Worm (Caenorhabditis elegans) whole organism, young adult: ENCODE measurements around the gene F53C11.9.

ENCODE experiments used
- B0035.1 ChIP-seq: sonication (generic microtip); optimal IDR thresholded peaks from 2 replicates; lab custom pipeline; 2016; ENCODE audit warnings: missing genetic modification characterization, mild to moderate bottlenecking, missing compliant biosample characterization, missing genotype, missing genetic modification reagents
- F10E7.11 ChIP-seq: sonication (generic microtip); optimal IDR thresholded peaks from 2 replicates; lab custom pipeline; 2017; ENCODE audit warnings: mild to moderate bottlenecking, missing genetic modification characterization, moderate library complexity, missing compliant biosample characterization
- F22D6.2 ChIP-seq: sonication (generic microtip); optimal IDR thresholded peaks from 2 replicates; lab custom pipeline; 2016; ENCODE audit warnings: mild to moderate bottlenecking, missing genetic modification characterization, missing compliant biosample characterization
- F57C9.4 ChIP-seq: sonication (generic microtip); optimal IDR thresholded peaks from 2 replicates; lab custom pipeline; 2017; ENCODE audit warnings: mild to moderate bottlenecking, missing genetic modification characterization, missing compliant biosample characterization
- K11D2.4 ChIP-seq: fragments of 200-800 bp; sonication (Bioruptor generic); IDR thresholded peaks from 2 replicates; pipeline ENCODE4 v1.3.6; 2022; ENCODE audit warnings: missing genetic modification reagents, missing genetic modification characterization, missing compliant biosample characterization
- Y95B8A.8 ChIP-seq: fragments of 200-800 bp; sonication (Bioruptor generic); IDR thresholded peaks from 2 replicates; pipeline ENCODE4 v1.3.6; 2022; ENCODE audit warnings: missing genetic modification reagents, missing genetic modification characterization, missing compliant biosample characterization
- ZK185.1 ChIP-seq: sonication (generic microtip); optimal IDR thresholded peaks from 2 replicates; lab custom pipeline; 2016; ENCODE audit warnings: mild to moderate bottlenecking, missing genetic modification characterization, missing compliant biosample characterization; ENCODE audit not compliant: poor library complexity, severe bottlenecking
- ama-1 ChIP-seq, 3 experiments: fragments of 150-350 bp in 1 of 3; sonication (generic microtip) in 2 of 3; optimal IDR thresholded peaks; 2 replicates each; lab custom pipeline; 2014 to 2018; ENCODE audit warnings: missing biosample characterization in 2 of 3, missing genetic modification characterization in 2 of 3, missing genetic modification reagents in 2 of 3
- aptf-3 ChIP-seq: fragments of 200-800 bp; sonication (Bioruptor generic); IDR thresholded peaks from 2 replicates; pipeline ENCODE4 v1.3.6; 2022; ENCODE audit warnings: missing genetic modification characterization, missing compliant biosample characterization
- attf-5 ChIP-seq: fragments of 200-800 bp; sonication (Bioruptor generic); optimal IDR thresholded peaks from 2 replicates; lab custom pipeline; 2018; ENCODE audit warnings: mild to moderate bottlenecking, missing genetic modification characterization, missing compliant biosample characterization
- attf-6 ChIP-seq: fragments of 200-800 bp; sonication (Bioruptor generic); IDR thresholded peaks from 2 replicates; pipeline ENCODE4 v1.3.6; 2022; ENCODE audit warnings: missing genetic modification reagents, missing genetic modification characterization, missing compliant biosample characterization
- bed-1 ChIP-seq: fragments of 200-800 bp; sonication (Bioruptor generic); IDR thresholded peaks from 2 replicates; pipeline ENCODE4 v1.3.6; 2022; ENCODE audit warnings: missing genetic modification reagents, missing genetic modification characterization, missing compliant biosample characterization
- cebp-2 ChIP-seq: fragments of 200-800 bp; sonication (Bioruptor generic); IDR thresholded peaks from 2 replicates; pipeline ENCODE4 v1.3.6; 2022; ENCODE audit warnings: missing genetic modification characterization, missing compliant biosample characterization
- ceh-40 ChIP-seq: fragments of 200-800 bp; sonication (Bioruptor generic); IDR thresholded peaks from 2 replicates; pipeline ENCODE4 v1.3.6; 2022; ENCODE audit warnings: missing genetic modification characterization, missing compliant biosample characterization
- ceh-58 ChIP-seq: fragments of 200-800 bp; sonication (Bioruptor generic); IDR thresholded peaks from 2 replicates; pipeline ENCODE4 v1.3.6; 2022; ENCODE audit warnings: missing genetic modification characterization, missing compliant biosample characterization
- chd-7 ChIP-seq: sonication (generic microtip); optimal IDR thresholded peaks from 2 replicates; lab custom pipeline; 2016; ENCODE audit warnings: mild to moderate bottlenecking, missing genetic modification characterization, moderate library complexity, missing compliant biosample characterization
- dox-1 ChIP-seq: fragments of 200-800 bp; sonication (Bioruptor generic); IDR thresholded peaks from 2 replicates; pipeline ENCODE4 v1.3.6; 2022; ENCODE audit warnings: missing genetic modification reagents, missing genetic modification characterization, missing compliant biosample characterization
- ekl-4 ChIP-seq: fragments of 200-800 bp; sonication (Bioruptor generic); IDR thresholded peaks from 2 replicates; pipeline ENCODE4 v1.3.6; 2022; ENCODE audit warnings: missing genetic modification reagents, missing genetic modification characterization, missing compliant biosample characterization
- hlh-12 ChIP-seq: sonication (generic microtip); optimal IDR thresholded peaks from 2 replicates; lab custom pipeline; 2016; ENCODE audit warnings: missing genetic modification characterization, missing compliant biosample characterization
- hsf-1 ChIP-seq: fragments of 200-800 bp; sonication (Bioruptor generic); IDR thresholded peaks from 2 replicates; pipeline ENCODE4 v1.3.6; 2022; ENCODE audit warnings: missing genetic modification reagents, missing genetic modification characterization, missing compliant biosample characterization
- lin-26 ChIP-seq: fragments of 200-800 bp; sonication (Bioruptor generic); IDR thresholded peaks from 2 replicates; pipeline ENCODE4 v1.3.6; 2022; ENCODE audit warnings: missing genetic modification reagents, missing genetic modification characterization, missing compliant biosample characterization
- lin-35 ChIP-seq, 3 experiments: fragments of 150-350 bp in 2 of 3; sonication (generic microtip) in 1 of 3; optimal IDR thresholded peaks; 2 replicates each; lab custom pipeline; 2014 to 2018; ENCODE audit warnings: missing biosample characterization in 3 of 3, missing genetic modification characterization in 3 of 3, missing genetic modification reagents in 3 of 3
- lsl-1 ChIP-seq: fragments of 200-800 bp; sonication (Bioruptor generic); optimal IDR thresholded peaks from 2 replicates; lab custom pipeline; 2018; ENCODE audit warnings: mild to moderate bottlenecking, missing genetic modification characterization, moderate library complexity, missing compliant biosample characterization
- madf-6 ChIP-seq: fragments of 200-800 bp; sonication (Bioruptor generic); IDR thresholded peaks from 2 replicates; pipeline ENCODE4 v1.3.6; 2022; ENCODE audit warnings: missing genetic modification reagents, missing genetic modification characterization, missing compliant biosample characterization
- mcd-1 ChIP-seq: fragments of 200-800 bp; sonication (Bioruptor generic); IDR thresholded peaks from 2 replicates; pipeline ENCODE4 v1.3.6; 2022; ENCODE audit warnings: missing genetic modification reagents, missing genetic modification characterization, missing compliant biosample characterization
- mes-4 ChIP-seq: sonication (generic microtip); optimal IDR thresholded peaks from 2 replicates; lab custom pipeline; 2016; ENCODE audit warnings: missing genotype, missing genetic modification characterization, missing compliant biosample characterization
- nfya-1 ChIP-seq: sonication (generic microtip); optimal IDR thresholded peaks from 2 replicates; lab custom pipeline; 2017; ENCODE audit warnings: antibody characterized with exemption, missing compliant biosample characterization, missing genetic modification characterization, borderline replicate concordance; ENCODE audit not compliant: insufficient read depth
- nfyb-1 ChIP-seq: fragments of 200-800 bp; sonication (Bioruptor generic); IDR thresholded peaks from 2 replicates; pipeline ENCODE4 v1.3.6; 2022; ENCODE audit warnings: missing genetic modification reagents, missing genetic modification characterization, missing compliant biosample characterization
- nhr-179 ChIP-seq: sonication (generic microtip); optimal IDR thresholded peaks from 2 replicates; lab custom pipeline; 2016; ENCODE audit warnings: mild to moderate bottlenecking, missing genetic modification characterization, missing compliant biosample characterization
- nhr-27 ChIP-seq: fragments of 200-800 bp; sonication (Bioruptor generic); optimal IDR thresholded peaks from 2 replicates; lab custom pipeline; 2018; ENCODE audit warnings: mild to moderate bottlenecking, missing genetic modification characterization, moderate library complexity, missing compliant biosample characterization
- nhr-90 ChIP-seq: sonication (generic microtip); optimal IDR thresholded peaks from 2 replicates; lab custom pipeline; 2016; ENCODE audit warnings: missing genotype, mild to moderate bottlenecking, missing genetic modification characterization, missing compliant biosample characterization
- rec-8 ChIP-seq, 2 experiments: sonication (generic microtip); optimal IDR thresholded peaks; 2 replicates each; lab custom pipeline; 2016; ENCODE audit warnings: mild to moderate bottlenecking in 2 of 2, missing genetic modification characterization in 2 of 2, missing genetic modification reagents in 2 of 2, missing genotype in 2 of 2, missing biosample characterization in 1 of 2, missing compliant biosample characterization in 1 of 2, moderate library complexity in 1 of 2
- repo-1 ChIP-seq: sonication (generic microtip); optimal IDR thresholded peaks from 2 replicates; lab custom pipeline; 2017; ENCODE audit warnings: mild to moderate bottlenecking, missing genetic modification characterization, missing compliant biosample characterization
- rpc-1 ChIP-seq, 2 experiments: fragments of 150-350 bp in 1 of 2; sonication (generic microtip) in 1 of 2; optimal IDR thresholded peaks; 2 replicates each; lab custom pipeline; 2014 to 2018; ENCODE audit warnings: missing biosample characterization in 1 of 2, missing genetic modification characterization in 1 of 2, missing genetic modification reagents in 1 of 2, missing genotype in 1 of 2
- sdz-38 ChIP-seq: sonication (generic microtip); optimal IDR thresholded peaks from 2 replicates; lab custom pipeline; 2016; ENCODE audit warnings: missing genotype, missing genetic modification characterization, missing compliant biosample characterization
- snpc-3.4 ChIP-seq: sonication (generic microtip); optimal IDR thresholded peaks from 2 replicates; lab custom pipeline; 2017; ENCODE audit warnings: missing genetic modification characterization, mild to moderate bottlenecking, missing compliant biosample characterization, antibody characterized with exemption, moderate library complexity, missing genotype, missing genetic modification reagents
- snpc-4 ChIP-seq, 5 experiments: fragments of 150-350 bp in 1 of 5; sonication (generic microtip) in 4 of 5; optimal IDR thresholded peaks; 2 replicates each; lab custom pipeline; 2014 to 2018; ENCODE audit warnings: missing genetic modification characterization in 5 of 5, missing biosample characterization in 3 of 5, antibody characterized with exemption in 2 of 5, mild to moderate bottlenecking in 2 of 5, missing compliant biosample characterization in 2 of 5, missing genotype in 2 of 5, moderate library complexity in 2 of 5, missing genetic modification reagents in 1 of 5
- sptf-2 ChIP-seq: fragments of 200-800 bp; sonication (Bioruptor generic); optimal IDR thresholded peaks from 2 replicates; lab custom pipeline; 2018; ENCODE audit warnings: mild to moderate bottlenecking, missing genetic modification characterization, missing compliant biosample characterization
- tbp1 ChIP-seq: fragments of 200-800 bp; sonication (Bioruptor generic); optimal IDR thresholded peaks from 2 replicates; lab custom pipeline; 2018; ENCODE audit warnings: mild to moderate bottlenecking, missing genetic modification characterization, missing compliant biosample characterization
- tlf-1 ChIP-seq: fragments of 200-800 bp; sonication (Bioruptor generic); optimal IDR thresholded peaks from 2 replicates; lab custom pipeline; 2018; ENCODE audit warnings: mild to moderate bottlenecking, missing genetic modification characterization, missing compliant biosample characterization
- unc-130 ChIP-seq: sonication (generic microtip); optimal IDR thresholded peaks from 2 replicates; lab custom pipeline; 2016; ENCODE audit warnings: missing genetic modification reagents, missing genetic modification characterization, missing compliant biosample characterization
- zfh-2 ChIP-seq: fragments of 200-800 bp; sonication (Bioruptor generic); conservative IDR thresholded peaks from 2 replicates; pipeline ENCODE4 v1.3.6; 2022; ENCODE audit warnings: missing genetic modification reagents, missing genetic modification characterization, missing compliant biosample characterization
- ztf-25 ChIP-seq: fragments of 200-800 bp; sonication (Bioruptor generic); IDR thresholded peaks from 2 replicates; pipeline ENCODE4 v1.3.6; 2022; ENCODE audit warnings: missing genetic modification reagents, missing genetic modification characterization, missing compliant biosample characterization
- ztf-28 ChIP-seq: fragments of 200-800 bp; sonication (Bioruptor generic); IDR thresholded peaks from 2 replicates; pipeline ENCODE4 v1.3.6; 2022; ENCODE audit warnings: missing genetic modification reagents, missing genetic modification characterization, missing compliant biosample characterization

The F53C11.9 gene

DNA sequence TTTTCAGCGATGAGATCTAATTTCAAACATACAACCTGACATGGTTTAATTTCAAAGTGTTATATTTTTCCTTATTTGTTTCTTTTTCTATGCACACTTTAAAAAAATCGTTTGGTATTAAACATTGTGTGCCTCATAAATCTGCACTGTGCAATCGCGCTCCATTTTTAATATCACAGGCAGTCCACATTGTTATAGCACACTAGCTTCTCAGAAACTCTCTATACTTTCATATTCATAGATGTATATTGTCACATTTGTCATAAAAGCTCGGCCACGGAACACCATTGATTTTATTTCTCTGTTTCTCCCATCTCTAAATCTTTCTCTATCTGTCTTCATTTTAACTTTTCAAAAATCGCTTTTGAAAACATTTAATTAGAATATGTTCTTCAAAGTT is 20.5 kb upstream of the F53C11.9 start:
- peak; percentile 20 for TF ChIP-seq attf-5
- no peak for TF ChIP-seq lin-26
- TF ChIP-seq madf-6 (GFP tag; lab: Robert Waterston, UW) = no peak
- no peak for TF ChIP-seq cebp-2 (GFP tag; lab: Robert Waterston, UW)
- TF ChIP-seq nfya-1 (tag; lab: Kevin White, UChicago) = no peak
- TF ChIP-seq hsf-1 (GFP tag; lab: Robert Waterston, UW) = no peak
- no peak for TF ChIP-seq aptf-3 (GFP tag; lab: Robert Waterston, UW)
- TF ChIP-seq ama-1 (optimal IDR thresholded peaks at IDR 0.05; lab: Kevin White, UChicago) = no peak
- no peak for TF ChIP-seq ama-1 (GFP tag; optimal IDR thresholded peaks at IDR 0.05; lab: Kevin White, UChicago)
- TF ChIP-seq, all 124 proteins: peak for 1

DNA sequence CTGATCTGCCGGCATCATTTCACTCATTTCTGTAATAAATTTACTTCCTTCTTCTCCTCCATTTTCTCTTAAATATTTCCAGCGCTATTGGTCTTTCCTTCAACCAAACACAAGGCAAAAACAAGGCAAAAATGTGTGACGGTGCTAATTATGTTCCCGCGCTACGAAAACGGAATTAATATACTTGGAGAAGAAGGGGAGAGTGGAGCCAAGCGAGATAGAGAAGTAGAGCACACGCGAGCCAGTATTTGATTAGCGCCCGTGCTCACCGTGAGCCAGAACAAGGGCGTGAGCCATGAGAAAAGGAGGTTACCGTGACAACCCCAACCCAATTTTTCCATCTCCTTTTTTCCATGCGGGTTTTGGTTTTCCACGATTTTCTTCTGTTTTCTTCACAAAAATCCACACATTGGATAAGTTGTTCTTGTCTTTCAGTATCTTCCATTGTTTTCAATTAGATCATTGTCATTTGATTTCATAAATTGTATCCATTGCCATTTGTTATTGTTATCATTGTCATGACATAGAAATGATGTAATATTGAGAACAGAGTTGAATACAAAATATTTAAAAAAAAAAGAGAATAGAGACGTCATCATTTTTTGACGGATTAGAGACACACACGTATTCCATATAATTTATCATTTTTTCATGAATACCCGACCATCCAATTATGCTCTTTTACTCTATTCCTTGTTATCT is 15.2 kb upstream of the F53C11.9 start, which contains the start of gene F20G2.6:
F20G2.6 (plus strand) TSS at position 652 of the 702 bp plus-strand sequence.
- TF ChIP-seq rec-8 (tag; optimal IDR thresholded peaks at IDR 0.05; lab: Kevin White, UChicago) (no peak), ceh-40 (no peak), repo-1 (no peak), rpc-1 (optimal IDR thresholded peaks at IDR 0.05; lab: Kevin White, UChicago) (no peak), rpc-1 (tag; optimal IDR thresholded peaks at IDR 0.05; lab: Kevin White, UChicago) (no peak), chd-7 (no peak)
- TF ChIP-seq, all 124 proteins: peak for 0

DNA sequence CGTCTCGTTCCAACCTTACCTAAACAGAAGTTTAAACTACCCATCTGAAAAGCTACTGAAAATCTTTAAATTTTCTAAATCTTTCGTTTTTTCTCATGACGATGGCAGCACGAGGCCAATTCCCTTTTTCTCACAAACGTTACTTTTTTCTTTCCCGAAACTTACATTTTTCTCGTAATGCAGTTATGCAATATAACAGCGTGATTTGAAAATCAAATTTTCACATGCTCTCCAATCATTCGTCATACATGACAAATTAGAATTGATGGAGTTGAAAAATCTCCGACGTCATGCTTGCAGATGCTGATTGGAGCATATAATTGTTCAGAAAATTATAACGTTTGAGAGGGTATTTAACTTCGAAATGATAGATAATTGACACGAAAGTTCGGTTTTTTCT is 14.1 kb upstream of the F53C11.9 start:
- TF ChIP-seq unc-130 (GFP tag; lab: Kevin White, UChicago) (no peak), B0035.1 (tag; lab: Kevin White, UChicago) (no peak), bed-1 (GFP tag; lab: Robert Waterston, UW) (no peak), sdz-38 (no peak), sptf-2 (no peak), nfyb-1 (no peak), ztf-28 (GFP tag; lab: Robert Waterston, UW) (no peak), snpc-4 (GFP tag; optimal IDR thresholded peaks at IDR 0.05; lab: Kevin White, UChicago) (no peak), snpc-4 (tag; optimal IDR thresholded peaks at IDR 0.05; lab: Kevin White, UChicago) (no peak), nhr-27 (no peak), zfh-2 (GFP tag; lab: Robert Waterston, UW) (no peak), lin-35 (GFP tag; optimal IDR thresholded peaks at IDR 0.05; lab: Kevin White, UChicago) (no peak), F22D6.2 (tag; lab: Kevin White, UChicago) (no peak), ztf-25 (GFP tag; lab: Robert Waterston, UW) (no peak), ceh-58 (no peak), nhr-179 (tag; lab: Kevin White, UChicago) (no peak), F57C9.4 (no peak), tlf-1 (no peak), F10E7.11 (tag; lab: Kevin White, UChicago) (no peak), K11D2.4 (no peak), mes-4 (tag; lab: Kevin White, UChicago) (no peak)

DNA sequence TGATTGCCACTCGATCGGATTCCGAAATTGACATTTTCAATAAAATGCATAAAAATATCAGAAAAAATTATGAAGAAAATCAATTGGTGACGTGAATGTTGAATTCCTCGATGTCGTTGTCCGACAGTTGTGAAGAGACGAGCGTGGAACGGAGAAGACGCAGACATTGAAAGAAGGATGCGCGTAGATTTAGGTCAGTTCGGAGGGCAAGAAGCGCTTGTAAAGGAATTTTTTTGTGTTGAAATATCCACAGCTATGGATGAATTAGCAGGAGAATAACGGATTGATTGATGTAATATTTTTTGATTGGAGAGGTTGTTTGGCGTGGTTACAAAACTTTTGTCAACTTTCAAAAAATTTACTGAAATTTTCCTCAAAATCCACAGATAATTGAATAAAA is 9.4 kb upstream of the F53C11.9 start, which contains the start of gene F20G2.3:
F20G2.3 (minus strand) TSS at position 101 of the 400 bp plus-strand sequence.
- TF ChIP-seq sptf-2 (no peak), nhr-90 (tag; lab: Kevin White, UChicago) (no peak), dox-1 (GFP tag; lab: Robert Waterston, UW) (no peak), lin-26 (no peak), tbp1 (GFP tag; lab: Kevin White, UChicago) (no peak), hlh-12 (tag; lab: Kevin White, UChicago) (no peak), snpc-3.4 (tag; lab: Kevin White, UChicago) (no peak), ZK185.1 (tag; lab: Kevin White, UChicago) (no peak), ekl-4 (GFP tag; lab: Robert Waterston, UW) (no peak), bed-1 (GFP tag; lab: Robert Waterston, UW) (no peak), Y95B8A.8 (GFP tag; lab: Robert Waterston, UW) (no peak), mcd-1 (no peak), attf-6 (GFP tag; lab: Robert Waterston, UW) (no peak), lsl-1 (GFP tag; lab: Kevin White, UChicago) (no peak), unc-130 (GFP tag; lab: Kevin White, UChicago) (no peak)
